Fruit fly (Drosophila melanogaster) whole organism, wandering third instar larva: ENCODE measurements around the gene 5-HT2A.

Source experiments
- Dif ChIP-seq: fragments of 200-275, 200-300 bp; sonication (Bioruptor generic); optimal IDR thresholded peaks from 2 replicates; lab custom pipeline; 2018; ENCODE audit warnings: missing biosample characterization, missing genetic modification characterization; ENCODE audit not compliant: partially characterized antibody
- GATAd ChIP-seq: sonication (Bioruptor generic); optimal IDR thresholded peaks from 2 replicates; lab custom pipeline; 2016; ENCODE audit warnings: missing biosample characterization, missing genetic modification characterization
- Jra ChIP-seq: sonication (Bioruptor generic); optimal IDR thresholded peaks from 2 replicates; lab custom pipeline; 2016; ENCODE audit warnings: missing biosample characterization, missing genetic modification characterization

DNA sequence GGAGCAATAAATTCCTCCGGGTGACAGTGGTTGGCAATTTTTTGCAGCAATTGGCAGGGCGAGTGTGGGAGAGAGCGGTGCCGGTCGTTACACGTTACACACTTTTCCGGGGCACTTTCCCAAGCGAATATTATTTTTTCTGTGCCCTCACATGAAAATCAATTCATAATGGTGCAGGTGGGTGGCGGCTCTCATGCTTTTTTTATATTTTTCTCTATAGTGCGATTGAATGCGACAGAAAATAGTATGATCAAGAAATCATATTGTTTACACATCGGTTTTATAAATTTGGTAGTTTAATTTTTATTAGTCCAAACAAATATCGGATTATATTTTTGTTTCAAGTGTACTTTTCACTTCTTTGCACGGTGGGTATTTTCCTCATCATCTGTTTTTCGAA is 49.0 kb downstream of the 5-HT2A start:
- TF ChIP-seq Dif (GFP tag; lab: Kevin White, UChicago) (no peak), Jra (GFP tag; lab: Kevin White, UChicago) (no peak), GATAd (GFP tag; lab: Kevin White, UChicago) (no peak)
